Worm (Caenorhabditis elegans) whole organism, L3 larva: ENCODE results near the gene F16F9.1.

ENCODE experiments used
- R02D3.7 ChIP-seq: fragments of 150-350 bp; optimal IDR thresholded peaks from 2 replicates; lab custom pipeline; 2014; ENCODE audit warnings: missing biosample characterization, missing genetic modification characterization
- ZK546.5 ChIP-seq: sonication (generic microtip); optimal IDR thresholded peaks from 2 replicates; lab custom pipeline; 2017; ENCODE audit warnings: missing biosample characterization, missing genetic modification characterization
- daf-12 ChIP-seq: fragments of 150-350 bp; optimal IDR thresholded peaks from 2 replicates; lab custom pipeline; 2014; ENCODE audit warnings: missing biosample characterization, missing genetic modification reagents, missing genetic modification characterization
- elt-3 ChIP-seq, 3 experiments: fragments of 150-350 bp in 1 of 3; sonication (generic microtip) in 2 of 3; optimal IDR thresholded peaks; 2 replicates in 2 of 3; 4 replicates in 1 of 3; lab custom pipeline; 2014 to 2017; ENCODE audit warnings: missing biosample characterization in 3 of 3, missing genetic modification characterization in 3 of 3
- nhr-12 ChIP-seq: fragments of 150-350 bp; optimal IDR thresholded peaks from 2 replicates; lab custom pipeline; 2014; ENCODE audit warnings: missing biosample characterization, missing genetic modification characterization
- nhr-25 ChIP-seq: sonication (generic microtip); optimal IDR thresholded peaks from 2 replicates; lab custom pipeline; 2017; ENCODE audit warnings: missing biosample characterization, missing genetic modification characterization
- skn-1 ChIP-seq: fragments of 150-350 bp; optimal IDR thresholded peaks from 2 replicates; lab custom pipeline; 2014; ENCODE audit warnings: missing biosample characterization, missing genetic modification characterization
- unc-62 ChIP-seq: fragments of 150-350 bp; sonication (generic microtip); optimal IDR thresholded peaks from 4 replicates; lab custom pipeline; 2014; ENCODE audit warnings: missing biosample characterization, missing genetic modification reagents, missing genetic modification characterization
- ztf-11 ChIP-seq: fragments of 150-350 bp; optimal IDR thresholded peaks from 2 replicates; lab custom pipeline; 2014; ENCODE audit warnings: missing biosample characterization, missing genetic modification characterization

ce11 chrX:8476308-8476707 lies 30.1 kb downstream of the F16F9.1 start:
- TF ChIP-seq unc-62 (peak; percentile 1), elt-3 (tag; optimal IDR thresholded peaks at IDR 0.05; lab: Kevin White, UChicago) (no peak), skn-1 (tag; lab: Kevin White, UChicago) (no peak), nhr-25 (tag; lab: Kevin White, UChicago) (no peak), ztf-11 (tag; lab: Kevin White, UChicago) (no peak), ZK546.5 (tag; lab: Kevin White, UChicago) (no peak), daf-12 (tag; lab: Kevin White, UChicago) (no peak), R02D3.7 (tag; lab: Kevin White, UChicago) (no peak), nhr-12 (tag; lab: Kevin White, UChicago) (no peak)
